Worm (Caenorhabditis elegans) whole organism, early embryonic: Measurements from ENCODE around the gene H34I24.2.

ENCODE experiments used
- aly-1 ChIP-seq: sonication (generic microtip); optimal IDR thresholded peaks from 2 replicates; lab custom pipeline; 2016; ENCODE audit warnings: missing genetic modification characterization, missing compliant biosample characterization
- ama-1 ChIP-seq: fragments of 150-350 bp; optimal IDR thresholded peaks from 2 replicates; lab custom pipeline; 2014
- ets-7 ChIP-seq: sonication (generic microtip); optimal IDR thresholded peaks from 2 replicates; lab custom pipeline; 2016; ENCODE audit warnings: missing genotype, missing genetic modification characterization, missing compliant biosample characterization
- flt-1 ChIP-seq: fragments of 200-800 bp; sonication (Bioruptor generic); IDR thresholded peaks from 2 replicates; pipeline ENCODE4 v1.3.6; 2022; ENCODE audit warnings: missing genetic modification characterization, missing compliant biosample characterization
- pes-1 ChIP-seq: fragments of 200-800 bp; sonication (Bioruptor generic); IDR thresholded peaks from 2 replicates; pipeline ENCODE4 v1.3.6; 2022; ENCODE audit warnings: missing genetic modification reagents, missing genetic modification characterization, missing compliant biosample characterization
- sea-1 ChIP-seq: fragments of 200-800 bp; sonication (Bioruptor generic); conservative IDR thresholded peaks from 2 replicates; pipeline ENCODE4 v1.3.6; 2022; ENCODE audit warnings: missing genetic modification characterization, missing compliant biosample characterization
- tra-4 ChIP-seq: sonication (generic microtip); optimal IDR thresholded peaks from 2 replicates; lab custom pipeline; 2017; ENCODE audit warnings: missing genetic modification characterization, missing compliant biosample characterization

DNA sequence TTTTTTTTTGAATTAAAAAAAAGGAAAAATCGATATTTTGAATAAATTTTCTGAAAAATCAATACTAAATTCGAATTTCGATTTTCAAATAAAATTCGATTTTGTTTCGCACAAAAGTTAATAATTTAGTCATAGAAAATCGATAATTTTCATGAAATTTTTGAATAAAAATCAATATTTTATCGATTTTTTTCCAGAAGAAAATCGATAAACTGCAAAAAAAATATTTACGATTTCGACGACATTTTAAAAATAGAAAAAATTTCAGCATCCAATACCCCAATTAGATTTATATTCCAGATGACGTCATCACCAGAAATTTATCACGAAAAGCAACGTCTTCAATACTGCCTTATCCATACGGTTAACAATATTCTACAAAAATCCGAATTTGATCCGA is 5.5 kb upstream of the H34I24.2 start, which contains the start of gene josd-1:
- TF ChIP-seq ets-7 (tag; lab: Kevin White, UChicago) (no peak), sea-1 (GFP tag; lab: Robert Waterston, UW) (no peak), ama-1 (lab: Kevin White, UChicago) (no peak), tra-4 (tag; lab: Kevin White, UChicago) (no peak), aly-1 (tag; lab: Kevin White, UChicago) (no peak), pes-1 (GFP tag; lab: Robert Waterston, UW) (no peak), flt-1 (GFP tag; lab: Robert Waterston, UW) (no peak)
